Fruit fly (Drosophila melanogaster) Kc167 (cell line): ENCODE results near the gene Eaf6.

ENCODE experiments used
- Myc ChIP-seq: fragments of >200 bp; optimal IDR thresholded peaks from 2 replicates; lab custom pipeline; 2017; ENCODE audit warnings: missing external identifiers
- Sin3A ChIP-seq: fragments of >200 bp; optimal IDR thresholded peaks from 2 replicates; lab custom pipeline; 2018; ENCODE audit warnings: missing external identifiers
- h ChIP-seq: fragments of >200 bp; optimal IDR thresholded peaks from 3 replicates; lab custom pipeline; 2018; ENCODE audit warnings: missing external identifiers
- insv ChIP-seq: fragments of >200 bp; optimal IDR thresholded peaks from 3 replicates; lab custom pipeline; 2018; ENCODE audit warnings: missing external identifiers
- psq ChIP-seq: fragments of >200 bp; optimal IDR thresholded peaks from 2 replicates; lab custom pipeline; 2017; ENCODE audit warnings: missing external identifiers
- ttk ChIP-seq: sonication (Bioruptor generic); optimal IDR thresholded peaks from 2 replicates; lab custom pipeline; 2017; ENCODE audit warnings: missing external identifiers

DNA sequence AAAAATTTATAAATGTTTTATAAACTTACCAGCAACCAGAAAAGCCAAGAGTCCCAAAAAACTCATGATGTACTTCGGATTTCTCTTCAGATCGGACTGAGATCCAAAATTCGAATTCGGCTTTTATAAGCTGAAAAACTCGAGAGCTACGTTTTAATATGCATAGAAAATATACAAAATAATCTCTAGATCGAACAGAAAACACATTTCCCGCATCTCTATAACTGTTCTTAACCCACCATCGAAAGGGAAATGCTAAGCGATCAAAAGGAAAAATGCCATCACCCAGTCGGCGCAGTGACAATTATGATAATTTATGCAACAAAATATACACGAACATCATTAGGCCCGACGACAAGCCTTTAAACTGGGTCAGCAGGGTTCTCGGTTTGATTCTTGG lies 8.5 kb downstream of the Eaf6 start, which contains the start of gene CG10591:
- TF ChIP-seq Myc (lab: Kevin White, UChicago) (no peak), psq (no peak), h (lab: Kevin White, UChicago) (no peak), ttk (lab: Kevin White, UChicago) (no peak), Sin3A (lab: Kevin White, UChicago) (no peak), insv (lab: Kevin White, UChicago) (no peak)
